Worm (Caenorhabditis elegans) whole organism, young adult: ENCODE results near the gene F02H6.7.
A peak's percentile ranks its signal among the peaks of the same experiment; 100 is the strongest.
"Not testable (repeated sequence)": the region's sequence is repeated elsewhere in the genome, so short reads cannot be mapped to it uniquely, and the experiment has no call there.

ENCODE experiments used
- K11D2.4 ChIP-seq: fragments of 200-800 bp; sonication (Bioruptor generic); IDR thresholded peaks from 2 replicates; pipeline ENCODE4 v1.3.6; 2022; ENCODE audit warnings: missing genetic modification reagents, missing genetic modification characterization, missing compliant biosample characterization
- ama-1 ChIP-seq, 3 experiments: fragments of 150-350 bp in 1 of 3; sonication (generic microtip) in 2 of 3; optimal IDR thresholded peaks; 2 replicates each; lab custom pipeline; 2014 to 2018; ENCODE audit warnings: missing biosample characterization in 2 of 3, missing genetic modification characterization in 2 of 3, missing genetic modification reagents in 2 of 3
- athp-1 ChIP-seq: sonication (generic microtip); optimal IDR thresholded peaks from 2 replicates; lab custom pipeline; 2017; ENCODE audit warnings: mild to moderate bottlenecking, missing genetic modification characterization, missing compliant biosample characterization
- attf-3 ChIP-seq: fragments of 200-800 bp; sonication (Bioruptor generic); conservative IDR thresholded peaks from 2 replicates; pipeline ENCODE4 v1.3.6; 2022; ENCODE audit warnings: missing genetic modification reagents, missing genetic modification characterization, missing compliant biosample characterization
- ceh-100 ChIP-seq: fragments of 200-800 bp; sonication (Bioruptor generic); IDR thresholded peaks from 2 replicates; pipeline ENCODE4 v1.3.6; 2022; ENCODE audit warnings: missing genetic modification reagents, missing genetic modification characterization, missing compliant biosample characterization
- ceh-91 ChIP-seq: fragments of 200-800 bp; sonication (Bioruptor generic); IDR thresholded peaks from 2 replicates; pipeline ENCODE4 v1.3.6; 2022; ENCODE audit warnings: missing genetic modification reagents, missing genetic modification characterization, missing compliant biosample characterization
- egl-18 ChIP-seq: fragments of 200-800 bp; sonication (Bioruptor generic); IDR thresholded peaks from 2 replicates; pipeline ENCODE4 v1.3.6; 2022; ENCODE audit warnings: missing genetic modification reagents, missing genetic modification characterization, missing compliant biosample characterization
- hmg-20 ChIP-seq: fragments of 200-800 bp; sonication (Bioruptor generic); IDR thresholded peaks from 2 replicates; pipeline ENCODE4 v1.3.6; 2022; ENCODE audit warnings: missing genetic modification reagents, missing genetic modification characterization, missing compliant biosample characterization
- nhr-90 ChIP-seq: sonication (generic microtip); optimal IDR thresholded peaks from 2 replicates; lab custom pipeline; 2016; ENCODE audit warnings: missing genotype, mild to moderate bottlenecking, missing genetic modification characterization, missing compliant biosample characterization
- snpc-4 ChIP-seq, 5 experiments: fragments of 150-350 bp in 1 of 5; sonication (generic microtip) in 4 of 5; optimal IDR thresholded peaks; 2 replicates each; lab custom pipeline; 2014 to 2018; ENCODE audit warnings: missing genetic modification characterization in 5 of 5, missing biosample characterization in 3 of 5, antibody characterized with exemption in 2 of 5, mild to moderate bottlenecking in 2 of 5, missing compliant biosample characterization in 2 of 5, missing genotype in 2 of 5, moderate library complexity in 2 of 5, missing genetic modification reagents in 1 of 5
- zim-3 ChIP-seq: sonication (generic microtip); optimal IDR thresholded peaks from 2 replicates; lab custom pipeline; 2017; ENCODE audit warnings: mild to moderate bottlenecking, missing genetic modification characterization, moderate library complexity, missing compliant biosample characterization

- TF ChIP-seq ceh-91 (GFP tag; lab: Robert Waterston, UW); K11D2.4; zim-3 (tag; lab: Kevin White, UChicago); ceh-100 (GFP tag; lab: Robert Waterston, UW); attf-3; nhr-90 (tag; lab: Kevin White, UChicago); egl-18; ama-1 (optimal IDR thresholded peaks at IDR 0.05; lab: Kevin White, UChicago); ama-1 (GFP tag; optimal IDR thresholded peaks at IDR 0.05; lab: Kevin White, UChicago); hmg-20; athp-1 (tag; lab: Kevin White, UChicago): not testable (repeated sequence)
- TF ChIP-seq snpc-4 (GFP tag; optimal IDR thresholded peaks at IDR 0.05; lab: Kevin White, UChicago): peak; percentile 8
- TF ChIP-seq snpc-4 (tag; optimal IDR thresholded peaks at IDR 0.05; lab: Kevin White, UChicago): peak; percentile 62 to 96 (median 71)
Measured at ce11 chrIV:14240173-14240572, 12.2 kb upstream of the F02H6.7 start.
